Worm (Caenorhabditis elegans) whole organism, early embryonic: ENCODE measurements around the gene srd-15.

ENCODE experiments used
- B0310.2 ChIP-seq: sonication (generic microtip); optimal IDR thresholded peaks from 2 replicates; lab custom pipeline; 2016; ENCODE audit warnings: mild to moderate bottlenecking, missing genetic modification characterization, missing compliant biosample characterization
- F13C5.2 ChIP-seq: sonication (generic microtip); optimal IDR thresholded peaks from 2 replicates; lab custom pipeline; 2017; ENCODE audit warnings: mild to moderate bottlenecking, missing genetic modification characterization, inconsistent platforms, missing compliant biosample characterization
- aly-1 ChIP-seq: sonication (generic microtip); optimal IDR thresholded peaks from 2 replicates; lab custom pipeline; 2016; ENCODE audit warnings: missing genetic modification characterization, missing compliant biosample characterization
- ama-1 ChIP-seq: fragments of 150-350 bp; optimal IDR thresholded peaks from 2 replicates; lab custom pipeline; 2014
- ceh-13 ChIP-seq: fragments of 200-800 bp; sonication (Bioruptor generic); optimal IDR thresholded peaks from 2 replicates; lab custom pipeline; 2018; ENCODE audit warnings: mild to moderate bottlenecking, missing genetic modification characterization, missing compliant biosample characterization
- ceh-36 ChIP-seq: sonication (generic microtip); optimal IDR thresholded peaks from 2 replicates; lab custom pipeline; 2016; ENCODE audit warnings: missing genetic modification characterization, inconsistent platforms, missing compliant biosample characterization
- ets-7 ChIP-seq: sonication (generic microtip); optimal IDR thresholded peaks from 2 replicates; lab custom pipeline; 2016; ENCODE audit warnings: missing genotype, missing genetic modification characterization, missing compliant biosample characterization
- flt-1 ChIP-seq: fragments of 200-800 bp; sonication (Bioruptor generic); IDR thresholded peaks from 2 replicates; pipeline ENCODE4 v1.3.6; 2022; ENCODE audit warnings: missing genetic modification characterization, missing compliant biosample characterization
- hmbx-1 ChIP-seq: sonication (generic microtip); optimal IDR thresholded peaks from 2 replicates; lab custom pipeline; 2016; ENCODE audit warnings: mild to moderate bottlenecking, missing genetic modification characterization, missing compliant biosample characterization
- hmg-4 ChIP-seq: fragments of 200-800 bp; sonication (Bioruptor generic); optimal IDR thresholded peaks from 2 replicates; lab custom pipeline; 2018; ENCODE audit warnings: mild to moderate bottlenecking, missing genetic modification characterization, missing compliant biosample characterization
- hnd-1 ChIP-seq: sonication (generic microtip); optimal IDR thresholded peaks from 2 replicates; lab custom pipeline; 2016; ENCODE audit warnings: missing genetic modification characterization, missing compliant biosample characterization
- pes-1 ChIP-seq: fragments of 200-800 bp; sonication (Bioruptor generic); IDR thresholded peaks from 2 replicates; pipeline ENCODE4 v1.3.6; 2022; ENCODE audit warnings: missing genetic modification reagents, missing genetic modification characterization, missing compliant biosample characterization
- scrt-1 ChIP-seq: fragments of 200-800 bp; sonication (Bioruptor generic); IDR thresholded peaks from 2 replicates; pipeline ENCODE4 v1.3.6; 2022; ENCODE audit warnings: missing genetic modification characterization, missing compliant biosample characterization
- sea-1 ChIP-seq: fragments of 200-800 bp; sonication (Bioruptor generic); conservative IDR thresholded peaks from 2 replicates; pipeline ENCODE4 v1.3.6; 2022; ENCODE audit warnings: missing genetic modification characterization, missing compliant biosample characterization
- tbx-11 ChIP-seq: fragments of 200-800 bp; sonication (Bioruptor generic); IDR thresholded peaks from 2 replicates; pipeline ENCODE4 v1.3.6; 2022; ENCODE audit warnings: missing genetic modification characterization, missing compliant biosample characterization
- tbx-37 ChIP-seq: fragments of 200-800 bp; sonication (Bioruptor generic); conservative IDR thresholded peaks from 2 replicates; pipeline ENCODE4 v1.3.6; 2022; ENCODE audit warnings: missing genetic modification reagents, missing genetic modification characterization, missing compliant biosample characterization
- tra-4 ChIP-seq: sonication (generic microtip); optimal IDR thresholded peaks from 2 replicates; lab custom pipeline; 2017; ENCODE audit warnings: missing genetic modification characterization, missing compliant biosample characterization

Gene srd-15

DNA sequence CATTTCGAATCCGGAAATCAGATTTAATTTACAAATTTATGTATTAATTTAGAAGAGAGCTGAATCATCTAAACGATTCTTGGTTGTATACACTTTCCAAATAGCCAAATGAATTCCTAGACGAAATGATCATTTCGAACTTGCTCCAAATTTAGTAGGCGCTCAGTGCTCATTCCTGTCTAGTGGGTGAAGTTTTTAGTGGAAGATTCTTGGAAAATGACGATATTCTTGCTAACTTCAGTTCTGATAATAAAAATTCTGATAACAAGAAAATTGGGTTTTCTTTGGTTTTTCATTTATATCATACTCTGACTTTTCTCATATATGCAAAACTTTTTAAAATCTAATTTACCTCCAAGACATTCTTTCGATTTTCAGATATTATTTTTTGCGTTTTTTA lies 15.6 kb upstream of the srd-15 start:
- TF ChIP-seq ceh-36, result no peak
- TF ChIP-seq aly-1, result no peak
- TF ChIP-seq B0310.2 (tag; lab: Kevin White, UChicago), result no peak
- TF ChIP-seq tbx-37, result no peak
- no peak for TF ChIP-seq pes-1
- no peak for TF ChIP-seq scrt-1 (GFP tag; lab: Robert Waterston, UW)
- TF ChIP-seq F13C5.2 (tag; lab: Kevin White, UChicago), result no peak
- no peak for TF ChIP-seq ama-1 (lab: Kevin White, UChicago)
- no peak for TF ChIP-seq ets-7
- TF ChIP-seq hmbx-1 (tag; lab: Kevin White, UChicago), result no peak
- TF ChIP-seq hmg-4 (GFP tag; lab: Kevin White, UChicago), result no peak
- TF ChIP-seq sea-1 (GFP tag; lab: Robert Waterston, UW), result no peak
- TF ChIP-seq hnd-1 (tag; lab: Kevin White, UChicago), result no peak
- no peak for TF ChIP-seq tbx-11 (GFP tag; lab: Robert Waterston, UW)
- no peak for TF ChIP-seq ceh-13 (GFP tag; lab: Kevin White, UChicago)
- TF ChIP-seq flt-1 (GFP tag; lab: Robert Waterston, UW), result no peak
- no peak for TF ChIP-seq tra-4 (tag; lab: Kevin White, UChicago)

DNA sequence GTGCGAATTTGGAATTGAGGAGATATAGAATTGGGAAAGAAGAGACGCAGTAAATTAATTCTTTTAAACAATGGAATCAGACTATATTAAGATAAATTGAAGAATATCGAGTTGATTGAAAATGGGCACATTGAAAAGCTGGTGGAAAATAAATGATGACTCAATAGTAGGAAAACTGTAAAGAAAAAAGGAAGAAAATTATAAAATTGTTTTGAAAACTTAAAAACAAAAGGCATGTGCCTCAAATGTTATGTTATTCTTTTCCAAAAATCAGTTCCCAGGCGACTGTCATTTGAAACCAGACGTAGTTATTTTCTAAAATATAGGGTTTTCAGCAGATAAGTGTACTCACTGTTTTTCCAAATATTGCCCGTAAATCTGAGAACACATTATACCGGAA lies 13.7 kb upstream of the srd-15 start, which contains the start of gene C04E6.12:
TSS of gene C04E6.12 (minus strand) at position 101 of the 400 bp plus-strand sequence.
- TF ChIP-seq ceh-36 (no peak), B0310.2 (tag; lab: Kevin White, UChicago) (no peak), pes-1 (no peak), ama-1 (lab: Kevin White, UChicago) (no peak), hmbx-1 (tag; lab: Kevin White, UChicago) (no peak), hnd-1 (tag; lab: Kevin White, UChicago) (no peak), hmg-4 (GFP tag; lab: Kevin White, UChicago) (no peak), ceh-13 (GFP tag; lab: Kevin White, UChicago) (no peak), aly-1 (no peak), ets-7 (no peak), sea-1 (GFP tag; lab: Robert Waterston, UW) (no peak), flt-1 (GFP tag; lab: Robert Waterston, UW) (no peak), tbx-37 (no peak), tbx-11 (GFP tag; lab: Robert Waterston, UW) (no peak), tra-4 (tag; lab: Kevin White, UChicago) (no peak), scrt-1 (GFP tag; lab: Robert Waterston, UW) (no peak), F13C5.2 (tag; lab: Kevin White, UChicago) (no peak)

DNA sequence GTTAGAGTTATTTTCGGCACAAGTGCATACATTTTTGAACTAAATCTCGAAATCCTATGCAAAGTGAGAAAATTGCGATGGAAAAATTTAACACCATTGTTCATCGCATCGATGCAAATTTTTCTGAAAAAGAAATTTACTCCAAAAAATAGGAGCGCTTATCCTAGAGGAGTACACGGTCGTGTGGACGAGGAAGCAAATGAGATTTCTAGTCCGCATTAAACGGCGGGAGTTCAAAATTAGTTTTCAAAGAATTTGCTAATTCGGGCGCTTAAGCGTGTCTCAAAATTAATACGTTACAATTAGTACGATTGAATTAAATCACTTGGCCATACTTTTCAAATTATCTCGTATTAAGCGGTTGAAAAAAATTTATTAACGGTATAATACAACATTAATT lies 11.6 kb upstream of the srd-15 start, which contains the start of gene lrpr-1:
TSS of gene lrpr-1 (minus strand) at position 185 of the 400 bp plus-strand sequence.
- TF ChIP-seq tbx-37, result peak; percentile 88
- TF ChIP-seq flt-1 (GFP tag; lab: Robert Waterston, UW), result peak; percentile 50; the same call in 1 of the 2 replicates
- no peak for TF ChIP-seq tbx-11 (GFP tag; lab: Robert Waterston, UW)

DNA sequence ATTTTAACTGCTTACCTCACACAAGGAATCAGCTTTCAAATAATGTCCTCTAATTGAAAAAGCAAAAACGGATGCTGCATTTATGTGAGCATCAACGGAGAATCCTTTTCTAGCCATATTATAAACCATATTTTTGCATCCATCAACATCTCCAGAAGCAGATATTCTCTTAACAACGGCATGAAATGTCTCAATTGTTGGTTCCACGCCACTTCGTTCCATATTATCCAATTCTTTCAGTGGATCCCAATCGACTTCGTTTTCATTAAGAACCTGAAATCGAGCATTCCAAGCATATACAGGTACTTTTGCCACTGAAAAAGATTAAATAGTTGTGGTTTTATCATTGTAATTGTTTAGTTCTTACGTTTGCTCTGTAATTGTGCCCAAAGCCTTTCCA lies 10.7 kb upstream of the srd-15 start:
- TF ChIP-seq tbx-37, result no peak
- TF ChIP-seq sea-1 (GFP tag; lab: Robert Waterston, UW), result no peak

DNA sequence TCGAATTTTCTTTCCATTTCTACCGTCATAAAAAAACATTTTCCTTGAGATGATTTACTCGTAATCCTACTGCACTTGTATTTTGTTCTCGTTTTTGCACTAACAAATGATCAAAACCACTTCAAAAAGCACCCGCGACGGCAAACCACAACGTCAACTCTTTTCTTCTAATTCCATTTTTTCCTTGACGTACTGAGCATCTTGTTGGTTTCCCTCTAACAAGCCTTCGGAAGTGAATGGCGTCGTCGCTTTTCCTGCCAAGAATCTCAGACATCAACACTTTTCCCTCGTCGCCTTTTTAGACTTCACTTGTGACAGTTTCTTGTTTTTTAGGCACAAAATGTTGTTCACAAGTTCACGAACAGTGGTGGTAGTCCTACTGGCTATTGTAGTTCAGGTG lies 6.3 kb upstream of the srd-15 start, which contains the start of gene C04E6.13:
TSS of gene C04E6.13 (plus strand) at position 301 of the 400 bp plus-strand sequence.
- TF ChIP-seq sea-1 (GFP tag; lab: Robert Waterston, UW) (no peak), tbx-11 (GFP tag; lab: Robert Waterston, UW) (no peak)

DNA sequence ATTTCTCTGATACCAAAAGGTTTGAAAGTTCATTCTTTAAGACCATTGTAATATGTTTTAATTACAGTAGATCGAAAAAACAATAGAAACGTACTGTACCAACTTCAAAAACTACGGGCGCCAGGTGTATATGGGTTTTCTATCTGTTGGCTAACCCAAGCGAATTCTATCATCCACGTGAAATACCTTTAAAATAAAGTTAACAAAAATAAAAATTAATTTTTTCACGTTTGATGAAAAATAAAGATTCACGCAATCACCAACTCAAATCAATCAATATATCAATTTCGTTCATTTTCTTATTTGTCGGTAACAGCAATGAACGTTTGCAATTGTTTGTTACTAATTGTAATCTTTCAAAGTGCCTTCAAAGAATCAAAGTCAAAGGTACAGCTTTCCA lies 938 bp upstream of the srd-15 start, which contains the start of gene C04E6.4:
TSS of gene C04E6.4 (plus strand) at position 301 of the 400 bp plus-strand sequence.
- TF ChIP-seq sea-1 (GFP tag; lab: Robert Waterston, UW) (no peak), ets-7 (no peak), pes-1 (no peak), tbx-11 (GFP tag; lab: Robert Waterston, UW) (no peak), F13C5.2 (tag; lab: Kevin White, UChicago) (no peak)

DNA sequence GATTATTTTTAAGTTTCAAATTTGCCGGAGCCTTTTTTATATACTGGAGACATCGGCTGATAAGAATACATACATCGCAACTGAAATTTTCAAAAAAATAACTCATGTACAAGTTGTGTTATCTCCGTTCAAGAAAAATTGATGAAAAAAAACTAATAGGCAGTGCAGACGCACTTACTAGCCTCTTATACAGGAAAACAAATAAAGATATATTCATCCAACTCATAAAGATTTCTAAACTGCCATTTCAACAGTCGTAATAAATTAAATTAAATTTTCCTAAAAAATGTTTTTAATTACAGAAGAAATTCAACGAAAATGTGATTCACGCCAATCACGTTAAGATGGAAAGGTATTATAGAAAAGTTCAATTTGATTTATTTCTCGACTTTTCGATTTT lies 4.3 kb downstream of the srd-15 start, which contains the start of gene C04E6.5:
TSS of gene C04E6.5 (plus strand) at position 301 of the 400 bp plus-strand sequence.
- TF ChIP-seq tbx-37 (no peak), hmbx-1 (tag; lab: Kevin White, UChicago) (no peak), tbx-11 (GFP tag; lab: Robert Waterston, UW) (no peak), ets-7 (no peak), hmg-4 (GFP tag; lab: Kevin White, UChicago) (no peak)

DNA sequence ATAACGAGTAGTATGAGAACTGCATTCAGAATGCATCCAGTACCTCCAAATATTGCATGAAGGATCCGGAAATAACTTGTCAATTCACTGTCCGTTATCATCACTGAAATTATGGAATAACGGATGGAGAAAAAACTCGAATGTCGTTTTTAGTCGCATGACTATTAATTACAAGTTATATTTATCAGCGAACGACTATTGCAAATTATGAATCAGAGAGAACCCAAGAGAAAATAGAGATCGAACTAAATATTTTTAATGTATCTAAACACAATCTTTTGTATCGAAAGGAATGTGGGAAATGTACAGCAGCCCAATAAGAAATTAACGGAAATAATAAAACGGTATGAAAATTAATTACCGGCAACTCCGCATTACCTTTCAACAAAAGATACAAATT lies 6.2 kb downstream of the srd-15 start, which contains the start of gene srd-16:
TSS of gene srd-16 (minus strand) at position 101 of the 400 bp plus-strand sequence.
- TF ChIP-seq sea-1 (GFP tag; lab: Robert Waterston, UW), result no peak
- no peak for TF ChIP-seq ceh-13 (GFP tag; lab: Kevin White, UChicago)
- TF ChIP-seq scrt-1 (GFP tag; lab: Robert Waterston, UW), result no peak
- TF ChIP-seq tra-4 (tag; lab: Kevin White, UChicago), result no peak
- TF ChIP-seq ceh-36, result no peak
- TF ChIP-seq pes-1, result no peak
- TF ChIP-seq F13C5.2 (tag; lab: Kevin White, UChicago), result no peak
- no peak for TF ChIP-seq ets-7
- TF ChIP-seq flt-1 (GFP tag; lab: Robert Waterston, UW), result no peak
- no peak for TF ChIP-seq hnd-1 (tag; lab: Kevin White, UChicago)
- no peak for TF ChIP-seq ama-1 (lab: Kevin White, UChicago)
- TF ChIP-seq tbx-37, result no peak
- TF ChIP-seq aly-1, result no peak
- no peak for TF ChIP-seq B0310.2 (tag; lab: Kevin White, UChicago)
